Worm (Caenorhabditis elegans) whole organism, L1 larva: Measurements from ENCODE around the gene clec-22.

Experiments used
- C04F5.9 ChIP-seq: sonication (generic microtip); optimal IDR thresholded peaks from 2 replicates; lab custom pipeline; 2016; ENCODE audit warnings: missing genetic modification characterization, missing compliant biosample characterization
- F16B12.6 ChIP-seq: fragments of 150-350 bp; optimal IDR thresholded peaks from 2 replicates; lab custom pipeline; 2014; ENCODE audit warnings: missing biosample characterization, missing genetic modification characterization
- Y116A8C.19 ChIP-seq: sonication (generic microtip); optimal IDR thresholded peaks from 2 replicates; lab custom pipeline; 2016; ENCODE audit warnings: missing compliant biosample characterization, missing genetic modification characterization, borderline replicate concordance
- aha-1 ChIP-seq: fragments of 150-350 bp; optimal IDR thresholded peaks from 2 replicates; lab custom pipeline; 2014; ENCODE audit warnings: missing biosample characterization, missing genetic modification characterization
- alr-1 ChIP-seq: fragments of 200-800 bp; sonication (Bioruptor generic); optimal IDR thresholded peaks from 2 replicates; lab custom pipeline; 2018; ENCODE audit warnings: borderline replicate concordance, mild to moderate bottlenecking, missing genetic modification characterization, missing compliant biosample characterization
- aly-2 ChIP-seq: fragments of 150-350 bp; optimal IDR thresholded peaks from 2 replicates; lab custom pipeline; 2014; ENCODE audit warnings: missing biosample characterization, missing genetic modification characterization
- ama-1 ChIP-seq: fragments of 150-350 bp; optimal IDR thresholded peaks from 2 replicates; lab custom pipeline; 2014
- ceh-63 ChIP-seq: fragments of 200-800 bp; sonication (Bioruptor generic); optimal IDR thresholded peaks from 2 replicates; lab custom pipeline; 2018; ENCODE audit warnings: mild to moderate bottlenecking, missing genetic modification characterization, missing compliant biosample characterization
- ceh-8 ChIP-seq: fragments of 200-800 bp; sonication (Bioruptor generic); optimal IDR thresholded peaks from 2 replicates; lab custom pipeline; 2018; ENCODE audit warnings: mild to moderate bottlenecking, missing genetic modification characterization, moderate library complexity, missing compliant biosample characterization
- ceh-82 ChIP-seq, 3 experiments: fragments of 150-350 bp in 1 of 3; sonication (generic microtip) in 2 of 3; optimal IDR thresholded peaks; 2 replicates each; lab custom pipeline; 2014 to 2017; ENCODE audit warnings: missing biosample characterization in 3 of 3, missing genetic modification characterization in 3 of 3
- ceh-90 ChIP-seq: sonication (generic microtip); optimal IDR thresholded peaks from 2 replicates; lab custom pipeline; 2016; ENCODE audit warnings: missing genetic modification characterization, missing compliant biosample characterization
- ces-1 ChIP-seq: fragments of 150-350 bp; optimal IDR thresholded peaks from 2 replicates; lab custom pipeline; 2014; ENCODE audit warnings: missing biosample characterization, missing genetic modification reagents, missing genetic modification characterization
- efl-1 ChIP-seq, 4 experiments: fragments of 150-350 bp; optimal IDR thresholded peaks in 3 of 4; peaks in 1 of 4; 1 replicate in 1 of 4; 2 replicates in 3 of 4; lab custom pipeline; 2014; ENCODE audit warnings: missing biosample characterization in 2 of 4, missing genetic modification characterization in 2 of 4, missing genetic modification reagents in 2 of 4
- elt-2 ChIP-seq: sonication (generic microtip); optimal IDR thresholded peaks from 2 replicates; lab custom pipeline; 2016; ENCODE audit warnings: missing genetic modification characterization, mild to moderate bottlenecking, inconsistent platforms, missing compliant biosample characterization, missing genetic modification reagents
- fkh-4 ChIP-seq: sonication (generic microtip); optimal IDR thresholded peaks from 2 replicates; lab custom pipeline; 2016; ENCODE audit warnings: missing compliant biosample characterization, missing genetic modification characterization, borderline replicate concordance
- grh-1 ChIP-seq: fragments of 200-800 bp; sonication (Bioruptor generic); IDR thresholded peaks from 2 replicates; pipeline ENCODE4 v1.3.6; 2022; ENCODE audit warnings: missing genetic modification reagents, missing genetic modification characterization, missing compliant biosample characterization
- hlh-17 ChIP-seq: fragments of 200-800 bp; sonication (Bioruptor generic); optimal IDR thresholded peaks from 2 replicates; lab custom pipeline; 2018; ENCODE audit warnings: missing genetic modification characterization, mild to moderate bottlenecking, missing compliant biosample characterization, moderate library complexity, borderline replicate concordance
- hlh-4 ChIP-seq: sonication (generic microtip); optimal IDR thresholded peaks from 2 replicates; lab custom pipeline; 2016; ENCODE audit warnings: mild to moderate bottlenecking, missing genetic modification characterization, missing compliant biosample characterization
- irx-1 ChIP-seq: sonication (generic microtip); optimal IDR thresholded peaks from 2 replicates; lab custom pipeline; 2016; ENCODE audit warnings: missing genetic modification characterization, missing compliant biosample characterization
- jun-1 ChIP-seq: fragments of 150-350 bp; optimal IDR thresholded peaks from 2 replicates; lab custom pipeline; 2014; ENCODE audit warnings: missing biosample characterization, missing genetic modification reagents, missing genetic modification characterization
- lin-35 ChIP-seq, 2 experiments: fragments of 150-350 bp; optimal IDR thresholded peaks; 2 replicates each; lab custom pipeline; 2014; ENCODE audit warnings: missing biosample characterization in 2 of 2, missing genetic modification characterization in 2 of 2, missing genetic modification reagents in 2 of 2
- mef-2 ChIP-seq: fragments of 150-350 bp; optimal IDR thresholded peaks from 2 replicates; lab custom pipeline; 2014; ENCODE audit warnings: missing biosample characterization, missing genetic modification characterization
- nhr-11 ChIP-seq: fragments of 150-350 bp; optimal IDR thresholded peaks from 2 replicates; lab custom pipeline; 2014; ENCODE audit warnings: missing biosample characterization, missing genetic modification characterization
- nhr-19 ChIP-seq: fragments of 200-800 bp; sonication (Bioruptor generic); conservative IDR thresholded peaks from 2 replicates; pipeline ENCODE4 v1.3.6; 2022; ENCODE audit warnings: missing genetic modification characterization, missing compliant biosample characterization
- nhr-71 ChIP-seq: sonication (generic microtip); optimal IDR thresholded peaks from 2 replicates; lab custom pipeline; 2016; ENCODE audit warnings: mild to moderate bottlenecking, missing genetic modification characterization, moderate library complexity, missing compliant biosample characterization
- nhr-76 ChIP-seq: sonication (generic microtip); optimal IDR thresholded peaks from 2 replicates; lab custom pipeline; 2017; ENCODE audit warnings: missing biosample characterization, missing genetic modification characterization
- nhr-84 ChIP-seq: sonication (generic microtip); optimal IDR thresholded peaks from 2 replicates; lab custom pipeline; 2017; ENCODE audit warnings: missing biosample characterization, missing genetic modification characterization
- pax-3 ChIP-seq: fragments of 200-800 bp; sonication (Bioruptor generic); optimal IDR thresholded peaks from 2 replicates; lab custom pipeline; 2018; ENCODE audit warnings: mild to moderate bottlenecking, missing genetic modification characterization, moderate library complexity, missing compliant biosample characterization
- pqm-1 ChIP-seq: sonication (generic microtip); optimal IDR thresholded peaks from 3 replicates; lab custom pipeline; 2017; ENCODE audit warnings: missing biosample characterization, missing genetic modification characterization
- rnt-1 ChIP-seq: sonication (generic microtip); optimal IDR thresholded peaks from 2 replicates; lab custom pipeline; 2016; ENCODE audit warnings: mild to moderate bottlenecking, missing genetic modification characterization, moderate library complexity, missing compliant biosample characterization
- skn-1 ChIP-seq: fragments of 150-350 bp; optimal IDR thresholded peaks from 2 replicates; lab custom pipeline; 2014; ENCODE audit warnings: missing biosample characterization, missing genetic modification characterization
- snpc-4 ChIP-seq: fragments of 150-350 bp; optimal IDR thresholded peaks from 2 replicates; lab custom pipeline; 2014; ENCODE audit warnings: missing biosample characterization, missing genetic modification characterization
- snu-23 ChIP-seq: sonication (generic microtip); optimal IDR thresholded peaks from 2 replicates; lab custom pipeline; 2016; ENCODE audit warnings: missing genetic modification characterization, missing compliant biosample characterization
- sptf-1 ChIP-seq: fragments of 150-350 bp; optimal IDR thresholded peaks from 2 replicates; lab custom pipeline; 2014; ENCODE audit warnings: missing biosample characterization, missing genetic modification characterization
- tbx-2 ChIP-seq: sonication (generic microtip); optimal IDR thresholded peaks from 2 replicates; lab custom pipeline; 2016; ENCODE audit warnings: missing genetic modification characterization, missing compliant biosample characterization
- vab-15 ChIP-seq: sonication (generic microtip); optimal IDR thresholded peaks from 2 replicates; lab custom pipeline; 2017; ENCODE audit warnings: missing genotype, mild to moderate bottlenecking, missing genetic modification characterization, missing compliant biosample characterization
- xbp-1 ChIP-seq: sonication (generic microtip); optimal IDR thresholded peaks from 2 replicates; lab custom pipeline; 2016; ENCODE audit warnings: missing genetic modification characterization, missing compliant biosample characterization
- zip-4 ChIP-seq: fragments of 200-800 bp; sonication (Bioruptor generic); optimal IDR thresholded peaks from 2 replicates; lab custom pipeline; 2018; ENCODE audit warnings: mild to moderate bottlenecking, missing genetic modification characterization, moderate library complexity, missing compliant biosample characterization
- ztf-4 ChIP-seq: fragments of 150-350 bp; optimal IDR thresholded peaks from 2 replicates; lab custom pipeline; 2014; ENCODE audit warnings: missing biosample characterization, missing genetic modification characterization

Gene clec-22

DNA sequence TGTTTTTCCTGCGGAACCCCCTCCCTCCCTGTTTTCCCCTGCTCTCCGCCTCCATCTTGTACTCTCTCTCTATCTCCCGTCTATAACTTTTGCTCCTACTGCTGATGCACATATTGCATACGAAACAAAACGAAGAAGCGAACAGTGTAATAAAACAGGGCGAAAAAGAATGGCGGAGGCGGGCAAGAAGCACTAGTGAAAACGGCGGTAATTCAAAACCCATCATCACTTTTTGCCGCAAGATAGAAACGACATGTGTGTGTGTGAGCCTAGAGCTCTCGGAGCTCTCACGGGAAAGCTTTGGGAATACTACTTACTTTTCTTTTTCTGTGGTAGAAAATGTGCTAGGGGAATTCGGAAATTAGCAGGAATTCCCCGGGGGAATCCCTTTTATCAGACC is 22.1 kb upstream of the clec-22 start:
- no peak for TF ChIP-seq skn-1 (tag; lab: Kevin White, UChicago)
- TF ChIP-seq ceh-63 (GFP tag; lab: Kevin White, UChicago), result no peak
- no peak for TF ChIP-seq F16B12.6 (tag; lab: Kevin White, UChicago)
- no peak for TF ChIP-seq sptf-1 (tag; lab: Kevin White, UChicago)
- TF ChIP-seq nhr-11 (tag; lab: Kevin White, UChicago), result no peak
- TF ChIP-seq fkh-4 (tag; lab: Kevin White, UChicago), result no peak
- no peak for TF ChIP-seq aly-2
- no peak for TF ChIP-seq Y116A8C.19
- TF ChIP-seq mef-2 (tag; lab: Kevin White, UChicago), result no peak
- TF ChIP-seq snu-23 (GFP tag; lab: Kevin White, UChicago), result no peak
- no peak for TF ChIP-seq pqm-1 (tag; lab: Kevin White, UChicago)
- no peak for TF ChIP-seq nhr-76 (tag; lab: Kevin White, UChicago)
- TF ChIP-seq pax-3, result no peak
- no peak for TF ChIP-seq hlh-17
- TF ChIP-seq lin-35 (GFP tag; optimal IDR thresholded peaks at IDR 0.05; lab: Kevin White, UChicago), result no peak
- no peak for TF ChIP-seq elt-2 (tag; lab: Kevin White, UChicago)
- TF ChIP-seq ama-1, result no peak
- no peak for TF ChIP-seq jun-1 (tag; lab: Kevin White, UChicago)
- no peak for TF ChIP-seq vab-15 (tag; lab: Kevin White, UChicago)
- no peak for TF ChIP-seq tbx-2

DNA sequence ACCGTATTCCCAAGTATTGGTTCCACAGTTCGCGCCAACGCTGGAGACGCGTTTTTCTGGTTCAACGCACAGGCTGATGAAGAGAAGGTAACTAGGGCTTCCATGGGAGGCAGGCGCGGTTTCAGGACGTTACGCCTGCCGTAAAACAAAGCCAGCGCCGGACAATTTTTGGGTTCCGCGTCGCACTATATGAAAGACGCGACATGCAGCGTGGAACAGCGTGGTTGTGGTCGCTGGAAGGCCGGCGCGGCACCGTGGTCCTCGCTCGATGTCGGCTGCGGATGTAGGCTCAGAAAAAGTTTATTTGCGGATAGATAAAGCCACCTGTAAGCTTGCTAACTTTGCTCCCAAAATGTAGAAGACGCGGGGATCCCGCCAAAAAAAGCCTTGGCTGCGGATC is 19.8 kb upstream of the clec-22 start:
- TF ChIP-seq ceh-90, result no peak
- TF ChIP-seq aha-1 (tag; lab: Kevin White, UChicago), result no peak
- no peak for TF ChIP-seq ceh-82 (tag; optimal IDR thresholded peaks at IDR 0.05; lab: Kevin White, UChicago)
- no peak for TF ChIP-seq ceh-8 (GFP tag; lab: Kevin White, UChicago)
- no peak for TF ChIP-seq snpc-4 (tag; lab: Kevin White, UChicago)
- no peak for TF ChIP-seq hlh-17
- TF ChIP-seq elt-2 (tag; lab: Kevin White, UChicago), result no peak
- TF ChIP-seq nhr-84 (tag; lab: Kevin White, UChicago), result no peak
- TF ChIP-seq mef-2 (tag; lab: Kevin White, UChicago), result no peak
- no peak for TF ChIP-seq grh-1 (GFP tag; lab: Robert Waterston, UW)
- no peak for TF ChIP-seq ces-1
- TF ChIP-seq jun-1 (tag; lab: Kevin White, UChicago), result no peak
- no peak for TF ChIP-seq rnt-1 (tag; lab: Kevin White, UChicago)
- no peak for TF ChIP-seq aly-2

DNA sequence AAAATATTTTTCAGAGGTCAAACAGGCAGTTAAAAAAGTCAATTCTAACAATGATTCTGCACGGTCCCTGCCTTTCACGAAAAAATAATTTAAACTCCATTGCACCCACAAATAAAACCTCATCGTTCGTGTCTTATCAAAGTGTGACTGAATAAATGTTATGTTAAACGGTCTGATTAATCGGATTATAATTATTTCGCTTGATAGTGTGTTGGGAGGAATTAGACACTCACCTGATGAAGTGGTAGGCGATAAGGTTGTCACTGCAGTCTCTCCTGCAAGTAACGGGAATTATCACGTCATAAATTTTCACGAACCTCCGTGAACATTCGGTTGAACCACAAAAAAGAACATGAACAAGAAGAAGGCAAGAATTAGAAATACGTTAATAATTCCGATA is 17.9 kb upstream of the clec-22 start:
- TF ChIP-seq jun-1 (tag; lab: Kevin White, UChicago) (peak; percentile 8), lin-35 (GFP tag; optimal IDR thresholded peaks at IDR 0.05; lab: Kevin White, UChicago) (peak in 1 of 2 experiments; percentile 14), sptf-1 (tag; lab: Kevin White, UChicago) (no peak), elt-2 (tag; lab: Kevin White, UChicago) (peak; percentile 91)

DNA sequence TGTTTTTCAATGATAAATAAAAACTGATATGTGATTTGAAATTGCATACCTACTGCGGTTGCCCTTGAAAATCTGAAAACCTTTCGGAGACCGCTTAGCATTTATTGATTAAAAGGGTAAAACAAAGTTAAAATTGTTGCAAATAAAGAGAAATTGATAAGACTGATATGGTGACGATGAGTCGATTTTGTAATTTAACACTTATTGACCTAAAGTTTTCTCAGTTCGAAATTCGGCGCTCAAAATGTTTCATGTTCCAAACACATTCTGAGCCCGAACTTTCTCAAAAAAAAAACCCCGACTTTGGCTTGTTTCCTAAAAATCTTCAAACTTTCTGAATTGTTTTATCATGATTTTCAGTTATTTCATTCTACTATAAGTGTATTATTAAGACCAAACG is 17.3 kb upstream of the clec-22 start, which contains the start of gene clec-40:
Gene clec-40, minus strand, starts transcription at position 101 of the 400 bp plus-strand sequence.
- TF ChIP-seq fkh-4 (tag; lab: Kevin White, UChicago) (no peak), C04F5.9 (tag; lab: Kevin White, UChicago) (no peak), elt-2 (tag; lab: Kevin White, UChicago) (no peak)
- TF ChIP-seq, all 84 proteins: peak for 0

DNA sequence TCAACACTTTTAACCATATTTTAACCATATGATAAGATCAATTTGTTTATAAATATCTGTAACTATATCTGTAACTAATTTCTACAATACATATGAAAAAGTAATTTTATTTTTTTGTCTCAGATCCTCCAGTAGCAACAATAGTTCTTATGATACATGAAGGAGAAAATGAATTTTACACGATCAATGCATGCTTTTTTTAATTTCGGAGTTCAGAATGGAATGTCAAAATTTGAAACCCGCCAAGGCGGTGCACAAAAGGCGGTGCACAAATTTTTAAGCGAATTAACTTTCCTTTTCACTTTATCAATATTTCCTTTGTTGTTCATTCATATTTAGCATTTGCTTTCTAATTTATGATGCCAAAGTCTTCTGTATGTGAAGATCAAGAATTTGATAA is 15.3 kb upstream of the clec-22 start, which contains the start of gene clec-25:
Gene clec-25, plus strand, starts transcription at position 301 of the 400 bp plus-strand sequence.
- TF ChIP-seq pax-3, result no peak
- TF ChIP-seq ztf-4 (tag; lab: Kevin White, UChicago), result no peak
- no peak for TF ChIP-seq alr-1 (tag; lab: Kevin White, UChicago)
- no peak for TF ChIP-seq nhr-71 (tag; lab: Kevin White, UChicago)
- no peak for TF ChIP-seq tbx-2
- TF ChIP-seq zip-4 (GFP tag; lab: Kevin White, UChicago), result no peak
- no peak for TF ChIP-seq efl-1 (optimal IDR thresholded peaks at IDR 0.05; lab: Kevin White, UChicago)
- no peak for TF ChIP-seq efl-1 (GFP tag; optimal IDR thresholded peaks at IDR 0.05 in 1 of 2; lab: Kevin White, UChicago)
- no peak for TF ChIP-seq hlh-4 (tag; lab: Kevin White, UChicago)
- no peak for TF ChIP-seq xbp-1 (tag; lab: Kevin White, UChicago)
- TF ChIP-seq snpc-4 (tag; lab: Kevin White, UChicago), result no peak
- no peak for TF ChIP-seq nhr-19 (GFP tag; lab: Robert Waterston, UW)
- TF ChIP-seq nhr-76 (tag; lab: Kevin White, UChicago), result no peak
- no peak for TF ChIP-seq irx-1
- no peak for TF ChIP-seq ces-1
